Worm (Caenorhabditis elegans) whole organism, late embryonic: ENCODE results near the gene Y77E11A.16.

ENCODE experiments used
- C08G9.2 ChIP-seq: sonication (generic microtip); optimal IDR thresholded peaks from 2 replicates; lab custom pipeline; 2016; ENCODE audit warnings: mild to moderate bottlenecking, missing genetic modification characterization, moderate library complexity, missing compliant biosample characterization
- C38D4.7 ChIP-seq: fragments of 200-800 bp; sonication (Bioruptor generic); optimal IDR thresholded peaks from 2 replicates; lab custom pipeline; 2018; ENCODE audit warnings: mild to moderate bottlenecking, missing genetic modification characterization, moderate library complexity, missing compliant biosample characterization
- K09A11.1 ChIP-seq: sonication (generic microtip); optimal IDR thresholded peaks from 2 replicates; lab custom pipeline; 2017; ENCODE audit warnings: antibody characterized with exemption, mild to moderate bottlenecking, missing genetic modification characterization, missing compliant biosample characterization; ENCODE audit not compliant: insufficient read depth
- ahr-1 ChIP-seq: sonication (generic microtip); optimal IDR thresholded peaks from 2 replicates; lab custom pipeline; 2016; ENCODE audit warnings: missing genetic modification characterization, missing compliant biosample characterization
- ceh-14 ChIP-seq: sonication (generic microtip); optimal IDR thresholded peaks from 2 replicates; lab custom pipeline; 2016; ENCODE audit warnings: missing genotype, missing genetic modification characterization, missing compliant biosample characterization
- ceh-18 ChIP-seq: sonication (generic microtip); optimal IDR thresholded peaks from 2 replicates; lab custom pipeline; 2016; ENCODE audit warnings: missing genetic modification characterization, missing compliant biosample characterization
- ceh-19 ChIP-seq: fragments of 200-800 bp; sonication (Bioruptor generic); optimal IDR thresholded peaks from 2 replicates; lab custom pipeline; 2018; ENCODE audit warnings: mild to moderate bottlenecking, missing genetic modification characterization, missing compliant biosample characterization
- ceh-24 ChIP-seq: sonication (generic microtip); optimal IDR thresholded peaks from 2 replicates; lab custom pipeline; 2016; ENCODE audit warnings: mild to moderate bottlenecking, missing genetic modification characterization, missing compliant biosample characterization
- ceh-34 ChIP-seq: sonication (generic microtip); optimal IDR thresholded peaks from 2 replicates; lab custom pipeline; 2016; ENCODE audit warnings: mild to moderate bottlenecking, missing genetic modification characterization, missing compliant biosample characterization
- ceh-45 ChIP-seq: fragments of 200-800 bp; sonication (Bioruptor generic); IDR thresholded peaks from 2 replicates; pipeline ENCODE4 v1.3.6; 2022; ENCODE audit warnings: missing genetic modification reagents, missing genetic modification characterization, missing compliant biosample characterization
- ceh-48 ChIP-seq: sonication (generic microtip); optimal IDR thresholded peaks from 2 replicates; lab custom pipeline; 2016; ENCODE audit warnings: missing genetic modification characterization, inconsistent platforms, missing compliant biosample characterization
- ceh-9 ChIP-seq: sonication (generic microtip); optimal IDR thresholded peaks from 2 replicates; lab custom pipeline; 2016; ENCODE audit warnings: mild to moderate bottlenecking, missing genetic modification characterization, inconsistent platforms, missing compliant biosample characterization
- fkh-10 ChIP-seq: fragments of 150-350 bp; optimal IDR thresholded peaks from 2 replicates; lab custom pipeline; 2014; ENCODE audit warnings: missing biosample characterization, missing genetic modification reagents, missing genetic modification characterization
- fkh-6 ChIP-seq: sonication (generic microtip); optimal IDR thresholded peaks from 2 replicates; lab custom pipeline; 2016; ENCODE audit warnings: missing genetic modification characterization, missing compliant biosample characterization
- gmeb-2 ChIP-seq: sonication (generic microtip); optimal IDR thresholded peaks from 2 replicates; lab custom pipeline; 2016; ENCODE audit warnings: missing genetic modification characterization, inconsistent platforms, missing compliant biosample characterization
- hlh-15 ChIP-seq: sonication (generic microtip); optimal IDR thresholded peaks from 2 replicates; lab custom pipeline; 2016; ENCODE audit warnings: missing genetic modification characterization, missing compliant biosample characterization
- hlh-30 ChIP-seq: sonication (generic microtip); optimal IDR thresholded peaks from 2 replicates; lab custom pipeline; 2017; ENCODE audit warnings: antibody characterized with exemption, missing genetic modification characterization, missing compliant biosample characterization; ENCODE audit not compliant: insufficient read depth
- hlh-8 ChIP-seq: sonication (generic microtip); optimal IDR thresholded peaks from 2 replicates; lab custom pipeline; 2016; ENCODE audit warnings: missing genotype, missing genetic modification characterization, missing compliant biosample characterization
- lim-6 ChIP-seq: sonication (generic microtip); optimal IDR thresholded peaks from 2 replicates; lab custom pipeline; 2016; ENCODE audit warnings: missing genetic modification characterization, missing compliant biosample characterization
- mec-3 ChIP-seq: sonication (generic microtip); optimal IDR thresholded peaks from 2 replicates; lab custom pipeline; 2016; ENCODE audit warnings: borderline replicate concordance, missing genetic modification characterization, missing compliant biosample characterization
- nfya-1 ChIP-seq: sonication (generic microtip); optimal IDR thresholded peaks from 2 replicates; lab custom pipeline; 2017; ENCODE audit warnings: missing genetic modification characterization, mild to moderate bottlenecking, missing compliant biosample characterization, antibody characterized with exemption, moderate library complexity
- odd-2 ChIP-seq: sonication (generic microtip); optimal IDR thresholded peaks from 2 replicates; lab custom pipeline; 2017; ENCODE audit warnings: antibody characterized with exemption, mild to moderate bottlenecking, missing genetic modification characterization, missing compliant biosample characterization
- pag-3 ChIP-seq: sonication (generic microtip); optimal IDR thresholded peaks from 2 replicates; lab custom pipeline; 2016; ENCODE audit warnings: missing compliant biosample characterization, missing genetic modification characterization, borderline replicate concordance
- pat-9 ChIP-seq: fragments of 200-800 bp; sonication (Bioruptor generic); optimal IDR thresholded peaks from 2 replicates; lab custom pipeline; 2018; ENCODE audit warnings: mild to moderate bottlenecking, missing genetic modification characterization, moderate library complexity, missing compliant biosample characterization
- pax-1 ChIP-seq: fragments of 150-350 bp; optimal IDR thresholded peaks from 2 replicates; lab custom pipeline; 2014; ENCODE audit warnings: missing biosample characterization, missing genetic modification characterization
- pha-4 ChIP-seq: fragments of 150-350 bp; optimal IDR thresholded peaks from 2 replicates; lab custom pipeline; 2018; ENCODE audit warnings: missing biosample characterization, missing genetic modification reagents, missing genetic modification characterization
- pqm-1 ChIP-seq: sonication (generic microtip); optimal IDR thresholded peaks from 2 replicates; lab custom pipeline; 2016; ENCODE audit warnings: missing genetic modification characterization, missing compliant biosample characterization
- pros-1 ChIP-seq: fragments of 150-350 bp; optimal IDR thresholded peaks from 2 replicates; lab custom pipeline; 2014; ENCODE audit warnings: missing biosample characterization, missing genetic modification reagents, missing genetic modification characterization
- ref-2 ChIP-seq: sonication (generic microtip); optimal IDR thresholded peaks from 2 replicates; lab custom pipeline; 2016; ENCODE audit warnings: missing genetic modification characterization, missing compliant biosample characterization
- sdc-2 ChIP-seq: sonication (generic microtip); optimal IDR thresholded peaks from 2 replicates; lab custom pipeline; 2016; ENCODE audit warnings: missing genotype, missing genetic modification characterization, missing compliant biosample characterization
- sox-2 ChIP-seq: fragments of 200-800 bp; sonication (Bioruptor generic); IDR thresholded peaks from 2 replicates; pipeline ENCODE4 v1.3.6; 2022; ENCODE audit warnings: missing genetic modification reagents, missing genetic modification characterization, missing compliant biosample characterization
- syd-9 ChIP-seq: sonication (generic microtip); optimal IDR thresholded peaks from 2 replicates; lab custom pipeline; 2016; ENCODE audit warnings: mild to moderate bottlenecking, missing genetic modification characterization, moderate library complexity, missing compliant biosample characterization
- tbx-2 ChIP-seq: sonication (generic microtip); optimal IDR thresholded peaks from 2 replicates; lab custom pipeline; 2016; ENCODE audit warnings: missing genetic modification characterization, missing compliant biosample characterization
- ttx-3 ChIP-seq: sonication (generic microtip); optimal IDR thresholded peaks from 2 replicates; lab custom pipeline; 2016; ENCODE audit warnings: missing genetic modification reagents, missing genetic modification characterization, missing compliant biosample characterization
- unc-3 ChIP-seq, 2 experiments: fragments of 200-800 bp in 1 of 2; sonication (Bioruptor generic) in 1 of 2; sonication (generic microtip) in 1 of 2; conservative IDR thresholded peaks in 1 of 2; optimal IDR thresholded peaks in 1 of 2; 2 replicates each; pipeline versions ENCODE4 v1.3.6 to Lab custom; 2016 to 2022; ENCODE audit warnings: missing compliant biosample characterization in 2 of 2, missing genetic modification characterization in 2 of 2, missing genetic modification reagents in 1 of 2
- unc-42 ChIP-seq: sonication (generic microtip); optimal IDR thresholded peaks from 2 replicates; lab custom pipeline; 2016; ENCODE audit warnings: missing genotype, missing genetic modification characterization, missing compliant biosample characterization
- unc-55 ChIP-seq: sonication (generic microtip); optimal IDR thresholded peaks from 2 replicates; lab custom pipeline; 2017; ENCODE audit warnings: missing biosample characterization, missing genetic modification reagents, missing genetic modification characterization
- unc-86 ChIP-seq: sonication (generic microtip); optimal IDR thresholded peaks from 2 replicates; lab custom pipeline; 2016; ENCODE audit warnings: missing genetic modification characterization, missing compliant biosample characterization
- zip-5 ChIP-seq: sonication (generic microtip); optimal IDR thresholded peaks from 2 replicates; lab custom pipeline; 2016; ENCODE audit warnings: missing genetic modification characterization, missing compliant biosample characterization

Y77E11A.16 gene

DNA sequence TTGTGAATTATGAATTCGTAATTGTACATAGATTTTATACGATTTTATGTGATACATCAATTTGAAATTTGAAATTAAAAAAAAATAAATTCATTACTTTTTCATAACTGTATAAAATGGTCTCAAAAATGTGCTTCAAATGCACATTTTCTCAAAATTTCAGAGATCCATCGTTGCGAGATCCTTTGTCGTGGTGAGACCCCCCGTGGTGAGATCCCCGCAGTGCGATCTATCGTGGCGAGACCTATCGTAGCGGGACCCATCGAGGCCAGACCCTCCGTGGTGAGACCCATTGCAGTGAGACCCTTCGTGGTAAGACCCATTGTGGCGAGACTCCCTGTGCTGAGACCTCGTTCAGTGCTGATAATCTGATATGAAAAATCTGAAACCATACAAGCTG lies 25.8 kb upstream of the Y77E11A.16 start:
- TF ChIP-seq K09A11.1 (tag; lab: Kevin White, UChicago) (no peak), mec-3 (tag; lab: Kevin White, UChicago) (no peak), fkh-10 (GFP tag; lab: Kevin White, UChicago) (no peak), ref-2 (tag; lab: Kevin White, UChicago) (no peak), unc-3 (GFP tag; conservative IDR thresholded peaks at IDR 0.05; lab: Robert Waterston, UW) (no peak), unc-3 (tag; optimal IDR thresholded peaks at IDR 0.05; lab: Kevin White, UChicago) (no peak), ceh-45 (GFP tag; lab: Robert Waterston, UW) (no peak), sdc-2 (tag; lab: Kevin White, UChicago) (no peak), ceh-34 (tag; lab: Kevin White, UChicago) (no peak), zip-5 (tag; lab: Kevin White, UChicago) (no peak), lim-6 (tag; lab: Kevin White, UChicago) (no peak), C38D4.7 (no peak), pax-1 (tag; lab: Kevin White, UChicago) (no peak), hlh-8 (tag; lab: Kevin White, UChicago) (no peak), pag-3 (tag; lab: Kevin White, UChicago) (no peak), ceh-14 (no peak), tbx-2 (tag; lab: Kevin White, UChicago) (no peak), ttx-3 (tag; lab: Kevin White, UChicago) (no peak), odd-2 (tag; lab: Kevin White, UChicago) (no peak)

- TF ChIP-seq pros-1 (tag; lab: Kevin White, UChicago) = no peak
- no peak for TF ChIP-seq pha-4
- TF ChIP-seq fkh-6 = no peak
- no peak for TF ChIP-seq ceh-9
- TF ChIP-seq, all 69 proteins: peak for 0
Measured at ce11 chrIV:1459826-1460489, 25.3 kb upstream of the Y77E11A.16 start.

DNA sequence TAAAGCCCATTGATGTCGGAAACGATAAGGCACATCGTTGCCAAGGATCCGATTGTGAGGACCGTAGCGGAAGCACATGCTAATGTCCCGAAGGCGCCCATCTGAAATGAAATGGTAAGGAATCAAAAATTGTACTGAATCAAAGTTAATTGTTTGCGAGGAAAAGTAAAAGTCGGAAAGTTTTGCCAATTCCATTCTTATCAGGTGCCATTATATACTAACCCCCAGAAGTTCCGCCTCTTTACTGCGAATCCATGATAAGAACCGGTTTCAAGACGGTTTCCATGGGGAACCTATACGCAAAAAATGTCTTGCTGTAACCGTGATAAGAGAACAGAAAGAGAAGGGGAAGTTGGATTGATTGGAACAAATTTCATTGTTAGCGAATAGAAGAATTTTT lies 24.5 kb upstream of the Y77E11A.16 start, which contains the start of gene col-106:
col-106 (minus strand) TSS at position 101 of the 400 bp plus-strand sequence.
- TF ChIP-seq unc-42 (tag; lab: Kevin White, UChicago) (no peak), pat-9 (tag; lab: Kevin White, UChicago) (no peak), zip-5 (tag; lab: Kevin White, UChicago) (no peak), unc-86 (tag; lab: Kevin White, UChicago) (no peak), pha-4 (no peak), syd-9 (tag; lab: Kevin White, UChicago) (no peak), ceh-18 (tag; lab: Kevin White, UChicago) (no peak), sox-2 (GFP tag; lab: Robert Waterston, UW) (no peak), mec-3 (tag; lab: Kevin White, UChicago) (no peak), hlh-30 (tag; lab: Kevin White, UChicago) (no peak), pag-3 (tag; lab: Kevin White, UChicago) (no peak), pax-1 (tag; lab: Kevin White, UChicago) (no peak), gmeb-2 (tag; lab: Kevin White, UChicago) (no peak), unc-55 (GFP tag; lab: Kevin White, UChicago) (no peak)

DNA sequence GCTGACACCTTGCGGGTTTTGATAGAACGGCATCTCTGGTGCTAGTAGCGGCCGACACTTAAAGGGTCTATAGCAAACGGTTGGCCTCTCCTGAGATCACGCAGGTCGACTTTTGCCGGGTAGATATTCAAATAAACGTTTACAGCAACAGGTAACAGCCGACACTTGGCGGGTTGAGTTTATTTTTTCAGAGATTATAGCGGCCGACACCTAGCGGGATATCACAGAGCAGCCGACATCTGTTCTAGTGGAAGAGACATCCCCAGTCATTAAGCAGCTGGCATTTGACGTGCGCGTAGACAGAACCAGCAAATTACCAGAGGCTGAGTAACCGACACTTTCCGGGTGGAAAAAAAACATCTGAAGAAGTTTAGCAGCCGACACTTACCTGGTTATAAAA lies 23.8 kb upstream of the Y77E11A.16 start:
- TF ChIP-seq ceh-48 (tag; lab: Kevin White, UChicago) (no peak), pag-3 (tag; lab: Kevin White, UChicago) (no peak), C08G9.2 (tag; lab: Kevin White, UChicago) (no peak), ceh-19 (GFP tag; lab: Kevin White, UChicago) (no peak), hlh-15 (tag; lab: Kevin White, UChicago) (no peak), pqm-1 (tag; lab: Kevin White, UChicago) (no peak), ceh-14 (no peak), ceh-24 (tag; lab: Kevin White, UChicago) (no peak), fkh-10 (GFP tag; lab: Kevin White, UChicago) (no peak), nfya-1 (tag; lab: Kevin White, UChicago) (no peak), ahr-1 (no peak)
